Worm (Caenorhabditis elegans): Measurements from ENCODE around the gene sru-42.

Gene sru-42

ce11 chrV:15664053-15664661, 13.9 kb downstream of the sru-42 start (continued):
- TF ChIP-seq php-3 (GFP tag; IDR thresholded peaks at IDR 0.05) (no peak), cey-2 (tag; optimal IDR thresholded peaks at IDR 0.05; ENCODE audit: borderline replicate concordance, insufficient read depth) (no peak), vab-7 (GFP tag; IDR thresholded peaks at IDR 0.05) (no peak), nhr-77 (tag; optimal IDR thresholded peaks at IDR 0.05) (peak; percentile 44), aly-2 (tag; optimal IDR thresholded peaks at IDR 0.05) (no peak), ceh-32 (tag; optimal IDR thresholded peaks at IDR 0.05; ENCODE audit: poor library complexity) (no peak), sdz-12 (GFP tag; optimal IDR thresholded peaks at IDR 0.05) (no peak), zip-2 (tag; optimal IDR thresholded peaks at IDR 0.05) (no peak), snpc-1.2 (GFP tag; IDR thresholded peaks at IDR 0.05) (no peak), Y75B8A.6 (GFP tag; IDR thresholded peaks at IDR 0.05) (no peak), lin-13 (GFP tag; optimal IDR thresholded peaks at IDR 0.05) (no peak), hlh-30 (tag; optimal IDR thresholded peaks at IDR 0.05; ENCODE audit: insufficient read depth) (peak; percentile 73), ama-1 (optimal IDR thresholded peaks at IDR 0.05) (no peak), F37D6.2 (tag; optimal IDR thresholded peaks at IDR 0.05) (no peak), pqm-1 (tag; optimal IDR thresholded peaks at IDR 0.05) (peak; percentile 1), dve-1 (tag; optimal IDR thresholded peaks at IDR 0.05; ENCODE audit: insufficient read depth) (peak; percentile 92), T20F7.1 (GFP tag; optimal IDR thresholded peaks at IDR 0.05) (peak; percentile 38)

ce11 chrV:15666718-15667117, 16.5 kb downstream of the sru-42 start:
- peak; percentile 85 for TF ChIP-seq mxl-3 (GFP tag; optimal IDR thresholded peaks at IDR 0.05)
- peak; percentile 61 for TF ChIP-seq hlh-30 (tag; optimal IDR thresholded peaks at IDR 0.05; ENCODE audit: insufficient read depth)
- 0 out of 2 replicates have a peak, but pooled peaks have one; percentile 27 for TF ChIP-seq saeg-2 (GFP tag; IDR thresholded peaks at IDR 0.05)
- peak; percentile 99 for TF ChIP-seq dmd-6 (GFP tag; IDR thresholded peaks at IDR 0.05)
- peak in 1 of 2 experiments; percentile 80 for TF ChIP-seq hif-1 (tag; optimal IDR thresholded peaks at IDR 0.05)
- no peak for TF ChIP-seq ces-1 (GFP tag; optimal IDR thresholded peaks at IDR 0.05)
- no peak for TF ChIP-seq ama-1 (optimal IDR thresholded peaks at IDR 0.05)
- TF ChIP-seq mdl-1 (tag; optimal IDR thresholded peaks at IDR 0.05): peak in 1 of 2 experiments; percentile 72
- peak; percentile 63; the same call in 1 of the 2 replicates for TF ChIP-seq php-3 (GFP tag; IDR thresholded peaks at IDR 0.05)
- no peak for TF ChIP-seq fkh-10 (GFP tag; optimal IDR thresholded peaks at IDR 0.05)
- no peak for TF ChIP-seq fos-1 (tag; optimal IDR thresholded peaks at IDR 0.05)
- peak; percentile 74 for TF ChIP-seq tra-1 (GFP tag; IDR thresholded peaks at IDR 0.05)
- TF ChIP-seq unc-39 (tag; optimal IDR thresholded peaks at IDR 0.05): no peak
- 0 out of 2 replicates have a peak, but pooled peaks have one; percentile 24 for TF ChIP-seq mdt-29 (GFP tag; IDR thresholded peaks at IDR 0.05)
- no peak for TF ChIP-seq dpl-1 (GFP tag; optimal IDR thresholded peaks at IDR 0.05)
- TF ChIP-seq dve-1 (tag; optimal IDR thresholded peaks at IDR 0.05; ENCODE audit: insufficient read depth): peak; percentile 96
- TF ChIP-seq hlh-11 (tag; optimal IDR thresholded peaks at IDR 0.05): peak; percentile 96
- TF ChIP-seq nhr-48 (tag; optimal IDR thresholded peaks at IDR 0.05): peak; percentile 68
- TF ChIP-seq lin-1 (GFP tag; IDR thresholded peaks at IDR 0.05): 0 out of 2 replicates have a peak, but pooled peaks have one; percentile 47
- peak; percentile 50; the same call in 1 of the 2 replicates for TF ChIP-seq pha-4 (GFP tag; IDR thresholded peaks at IDR 0.05)
- no peak for TF ChIP-seq pha-4 (tag; optimal IDR thresholded peaks at IDR 0.05)
- no peak for TF ChIP-seq lin-15B (tag; optimal IDR thresholded peaks at IDR 0.05)
- no peak for TF ChIP-seq R02D3.7 (tag; optimal IDR thresholded peaks at IDR 0.05)
- no peak for TF ChIP-seq aha-1 (tag)
- no peak for TF ChIP-seq lin-29 (GFP tag; IDR thresholded peaks at IDR 0.05)
- no peak for TF ChIP-seq F37D6.2 (tag; optimal IDR thresholded peaks at IDR 0.05)
- TF ChIP-seq nhr-102 (tag; optimal IDR thresholded peaks at IDR 0.05): peak; percentile 70
- TF ChIP-seq nhr-77 (tag; optimal IDR thresholded peaks at IDR 0.05): peak; percentile 82
- TF ChIP-seq ceh-44 (GFP tag; IDR thresholded peaks at IDR 0.05): no peak
- no peak for TF ChIP-seq ztf-7 (tag; optimal IDR thresholded peaks at IDR 0.05)
- TF ChIP-seq nhr-10 (tag; optimal IDR thresholded peaks at IDR 0.05): no peak
- TF ChIP-seq nhr-28 (tag; optimal IDR thresholded peaks at IDR 0.05): peak; percentile 93
- no peak for TF ChIP-seq nhr-41 (GFP tag; IDR thresholded peaks at IDR 0.05)
- peak in 1 of 2 experiments; percentile 77 for TF ChIP-seq daf-16 (GFP tag; optimal IDR thresholded peaks at IDR 0.05)
- peak; percentile 99 for TF ChIP-seq daf-16 (tag; optimal IDR thresholded peaks at IDR 0.05)
- TF ChIP-seq pqm-1 (tag; optimal IDR thresholded peaks at IDR 0.05): peak; percentile 90
- no peak for TF ChIP-seq zfp-3 (GFP tag; conservative IDR thresholded peaks at IDR 0.05)
- TF ChIP-seq mes-2 (tag; optimal IDR thresholded peaks at IDR 0.05; ENCODE audit: poor library complexity, severe bottlenecking): peak; percentile 51
